Fruit fly (Drosophila melanogaster): ENCODE measurements around the gene CG42376.

DNA sequence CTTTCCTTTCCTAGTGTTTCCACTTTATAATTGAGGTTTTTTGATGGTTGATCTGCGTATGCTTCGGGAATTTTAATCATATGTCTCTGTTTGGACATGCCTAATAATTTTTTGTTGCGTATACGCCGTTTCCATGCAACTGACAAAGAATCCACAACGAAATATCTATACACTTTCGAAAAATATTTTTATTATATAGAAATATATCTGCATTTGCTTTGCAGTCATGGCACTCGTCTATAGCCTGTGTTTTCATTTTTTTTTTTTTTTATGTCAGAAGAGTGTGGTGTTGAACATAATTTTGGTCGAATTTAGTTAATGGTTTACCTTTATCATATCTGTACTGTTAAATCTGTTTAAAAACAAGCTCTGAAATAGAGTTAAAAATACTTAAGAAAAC, 8.2 kb downstream of the CG42376 start:
- TF ChIP-seq psq (optimal IDR thresholded peaks at IDR 0.05) = no peak
- no peak for TF ChIP-seq ttk (optimal IDR thresholded peaks at IDR 0.05)

All from Kc167 (cell line).